Comparison of ENCODE assay signal across 6 fruit fly cellular contexts in the genomic region with DNA sequence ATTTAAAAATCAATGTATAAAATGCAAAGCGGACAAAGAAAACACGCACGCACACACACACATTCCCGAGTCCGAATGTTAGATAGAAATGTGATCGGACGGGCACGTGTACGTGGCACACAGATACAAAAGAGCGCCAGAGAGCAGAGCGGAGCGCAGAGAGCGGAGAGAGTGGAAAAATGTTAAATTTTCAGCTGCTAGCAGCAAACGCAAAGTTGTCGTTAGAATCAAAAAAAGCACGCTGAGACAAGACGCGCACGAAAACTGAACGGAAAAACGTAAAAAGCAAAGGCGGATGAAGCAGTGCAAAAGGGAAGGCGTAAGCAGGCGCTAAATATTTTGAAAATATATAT.
A peak's percentile ranks its signal among the peaks of the same experiment; 100 is the strongest.
TF ChIP-seq lines count a peak whose summit lies in the region.

No protein-coding gene starts in this region.

- no peak for TF ChIP-seq CTCF in whole organism, embryonic (GFP tag; optimal IDR thresholded peaks at IDR 0.05; lab: Kevin White, UChicago)

TF ChIP-seq in whole organism, 6 proteins besides CTCF, POLR2A, EP300 and RAD21:
- TF ChIP-seq EcR (GFP tag; optimal IDR thresholded peaks at IDR 0.05; lab: Kevin White, UChicago): no peak
- peak; percentile 95 for TF ChIP-seq Dll (optimal IDR thresholded peaks at IDR 0.05; lab: Kevin White, UChicago)
TF ChIP-seq in whole organism: peak in this region for 1.

TF ChIP-seq in whole organism, adult, 20 proteins besides CTCF, POLR2A, EP300 and RAD21 (continues in another document):
- TF ChIP-seq cnc (optimal IDR thresholded peaks at IDR 0.05; lab: Kevin White, UChicago) (no peak), tj (GFP tag; optimal IDR thresholded peaks at IDR 0.05; lab: Kevin White, UChicago) (peak; percentile 47), CG12768 (GFP tag; optimal IDR thresholded peaks at IDR 0.05; lab: Kevin White, UChicago) (peak; percentile 47), pad (GFP tag; optimal IDR thresholded peaks at IDR 0.05; lab: Kevin White, UChicago) (peak; percentile 17), CG11617 (GFP tag; optimal IDR thresholded peaks at IDR 0.05; lab: Kevin White, UChicago) (peak; percentile 1), CG7045 (GFP tag; optimal IDR thresholded peaks at IDR 0.05; lab: Kevin White, UChicago) (peak; percentile 9), CG1620 (GFP tag; optimal IDR thresholded peaks at IDR 0.05; lab: Kevin White, UChicago) (no peak), bab1 (GFP tag; optimal IDR thresholded peaks at IDR 0.05; lab: Kevin White, UChicago) (no peak), ovo (GFP tag; optimal IDR thresholded peaks at IDR 0.05; lab: Kevin White, UChicago) (no peak), kay (GFP tag; lab: Kevin White, UChicago; ENCODE audit: borderline replicate concordance) (no peak), cic (GFP tag; optimal IDR thresholded peaks at IDR 0.05; lab: Kevin White, UChicago) (peak; percentile 73), Crg-1 (GFP tag; optimal IDR thresholded peaks at IDR 0.05; lab: Kevin White, UChicago) (peak; percentile 10), Hr96 (GFP tag; optimal IDR thresholded peaks at IDR 0.05; lab: Kevin White, UChicago) (no peak), CG5204 (GFP tag; optimal IDR thresholded peaks at IDR 0.05; lab: Kevin White, UChicago) (no peak), CG33017 (tag; optimal IDR thresholded peaks at IDR 0.05; lab: Kevin White, UChicago) (peak; percentile 28), CG14711 (tag; optimal IDR thresholded peaks at IDR 0.05; lab: Kevin White, UChicago) (peak; percentile 17), Clk (GFP tag; optimal IDR thresholded peaks at IDR 0.05; lab: Kevin White, UChicago) (peak; percentile 56)

TF ChIP-seq in whole organism, embryonic, 481 proteins besides CTCF, POLR2A, EP300 and RAD21 (continues in another document):
- TF ChIP-seq CG3847 (GFP tag; IDR thresholded peaks at IDR 0.05; lab: Robert Waterston, UW): no peak
- peak; percentile 61 for TF ChIP-seq her (GFP tag; optimal IDR thresholded peaks at IDR 0.05; lab: Kevin White, UChicago)
- no peak for TF ChIP-seq Dip3 (GFP tag; optimal IDR thresholded peaks at IDR 0.05; lab: Kevin White, UChicago)
- TF ChIP-seq CG15601 (tag; optimal IDR thresholded peaks at IDR 0.05; lab: Kevin White, UChicago): no peak
- TF ChIP-seq Fer1 (GFP tag; optimal IDR thresholded peaks at IDR 0.05; lab: Kevin White, UChicago): peak; percentile 41
- no peak for TF ChIP-seq Mes4 (GFP tag; optimal IDR thresholded peaks at IDR 0.05; lab: Kevin White, UChicago)
- no peak for TF ChIP-seq gce (GFP tag; IDR thresholded peaks at IDR 0.05; lab: Robert Waterston, UW)
- TF ChIP-seq Hey (tag; optimal IDR thresholded peaks at IDR 0.05; lab: Kevin White, UChicago): peak; percentile 21
- no peak for TF ChIP-seq hth (optimal IDR thresholded peaks at IDR 0.05; lab: Kevin White, UChicago)
- peak; percentile 22 for TF ChIP-seq ERR (GFP tag; optimal IDR thresholded peaks at IDR 0.05; lab: Kevin White, UChicago)
- TF ChIP-seq CG7372 (GFP tag; IDR thresholded peaks at IDR 0.05; lab: Robert Waterston, UW): no peak
- TF ChIP-seq bsh (GFP tag; optimal IDR thresholded peaks at IDR 0.05; lab: Kevin White, UChicago): peak in 1 of 2 experiments; percentile 26
- TF ChIP-seq prd (optimal IDR thresholded peaks at IDR 0.05; lab: Kevin White, UChicago): no peak
- no peak for TF ChIP-seq prd (GFP tag; IDR thresholded peaks at IDR 0.05; lab: Robert Waterston, UW)
- peak; percentile 94 for TF ChIP-seq cg (GFP tag; optimal IDR thresholded peaks at IDR 0.05; lab: Kevin White, UChicago)
- no peak for TF ChIP-seq CG7271 (tag; optimal IDR thresholded peaks at IDR 0.05; lab: Kevin White, UChicago)
- TF ChIP-seq sqz (GFP tag; optimal IDR thresholded peaks at IDR 0.05; lab: Kevin White, UChicago): peak; percentile 66
- TF ChIP-seq CG17612 (GFP tag; IDR thresholded peaks at IDR 0.05; lab: Robert Waterston, UW): no peak

TF ChIP-seq in whole organism, prepupa, 60 proteins besides CTCF, POLR2A, EP300 and RAD21 (continues in another document):
- peak; percentile 62 for TF ChIP-seq CG6854 (GFP tag; optimal IDR thresholded peaks at IDR 0.05; lab: Kevin White, UChicago)
- peak; percentile 59 for TF ChIP-seq fd85E (GFP tag; optimal IDR thresholded peaks at IDR 0.05; lab: Kevin White, UChicago)
- TF ChIP-seq eg (GFP tag; IDR thresholded peaks at IDR 0.05; lab: Robert Waterston, UW): no peak
- peak; percentile 9 for TF ChIP-seq dac (GFP tag; optimal IDR thresholded peaks at IDR 0.05; lab: Kevin White, UChicago)
- TF ChIP-seq CG11294 (GFP tag; IDR thresholded peaks at IDR 0.05; lab: Robert Waterston, UW): no peak
- TF ChIP-seq Sox14 (GFP tag; optimal IDR thresholded peaks at IDR 0.05; lab: Kevin White, UChicago): peak; percentile 76
- TF ChIP-seq Smox (GFP tag; optimal IDR thresholded peaks at IDR 0.05; lab: Kevin White, UChicago): no peak
- TF ChIP-seq Hr38 (GFP tag; optimal IDR thresholded peaks at IDR 0.05; lab: Kevin White, UChicago): no peak
- TF ChIP-seq CG8632 (GFP tag; optimal IDR thresholded peaks at IDR 0.05; lab: Kevin White, UChicago): no peak
- TF ChIP-seq Eip75B (GFP tag; optimal IDR thresholded peaks at IDR 0.05; lab: Kevin White, UChicago): peak; percentile 14
- TF ChIP-seq CG7368 (GFP tag; optimal IDR thresholded peaks at IDR 0.05; lab: Kevin White, UChicago): no peak
- TF ChIP-seq lz (GFP tag; optimal IDR thresholded peaks at IDR 0.05; lab: Kevin White, UChicago): no peak
- peak; percentile 11 for TF ChIP-seq dsx (GFP tag; optimal IDR thresholded peaks at IDR 0.05; lab: Kevin White, UChicago; ENCODE audit: poor library complexity, severe bottlenecking)
- TF ChIP-seq OdsH (GFP tag; optimal IDR thresholded peaks at IDR 0.05; lab: Kevin White, UChicago): no peak
- peak; percentile 74 for TF ChIP-seq Eip78C (GFP tag; lab: Kevin White, UChicago)
- peak; percentile 26 for TF ChIP-seq net (GFP tag; optimal IDR thresholded peaks at IDR 0.05; lab: Kevin White, UChicago)
- TF ChIP-seq CG3919 (GFP tag; optimal IDR thresholded peaks at IDR 0.05; lab: Kevin White, UChicago): peak; percentile 3
- no peak for TF ChIP-seq Ets96B (tag; optimal IDR thresholded peaks at IDR 0.05; lab: Kevin White, UChicago)
- peak; percentile 65 for TF ChIP-seq vri (GFP tag; optimal IDR thresholded peaks at IDR 0.05; lab: Kevin White, UChicago)

TF ChIP-seq in whole organism, pupa, 21 proteins besides CTCF, POLR2A, EP300 and RAD21:
- TF ChIP-seq Pif1A (GFP tag; optimal IDR thresholded peaks at IDR 0.05; lab: Kevin White, UChicago) (peak; percentile 34), gl (tag; optimal IDR thresholded peaks at IDR 0.05; lab: Kevin White, UChicago) (no peak), CG13204 (GFP tag; optimal IDR thresholded peaks at IDR 0.05; lab: Kevin White, UChicago) (peak; percentile 8), CG14655 (GFP tag; optimal IDR thresholded peaks at IDR 0.05; lab: Kevin White, UChicago) (no peak), CG17806 (tag; optimal IDR thresholded peaks at IDR 0.05; lab: Kevin White, UChicago) (no peak), CG8301 (tag; optimal IDR thresholded peaks at IDR 0.05; lab: Kevin White, UChicago) (no peak), rn (GFP tag; IDR thresholded peaks at IDR 0.05; lab: Robert Waterston, UW) (no peak), Pif1B (GFP tag; optimal IDR thresholded peaks at IDR 0.05; lab: Kevin White, UChicago) (peak; percentile 2), Snoo (tag; optimal IDR thresholded peaks at IDR 0.05; lab: Kevin White, UChicago) (no peak)

TF ChIP-seq in whole organism, wandering third instar larva, 38 proteins besides CTCF, POLR2A, EP300 and RAD21:
- TF ChIP-seq rgr (GFP tag; optimal IDR thresholded peaks at IDR 0.05; lab: Kevin White, UChicago) (peak; percentile 45), Vsx2 (GFP tag; optimal IDR thresholded peaks at IDR 0.05; lab: Kevin White, UChicago; ENCODE audit: partially characterized antibody) (peak; percentile 93), Dif (GFP tag; optimal IDR thresholded peaks at IDR 0.05; lab: Kevin White, UChicago; ENCODE audit: partially characterized antibody) (peak; percentile 99), sage (GFP tag; optimal IDR thresholded peaks at IDR 0.05; lab: Kevin White, UChicago) (peak; percentile 59), h (GFP tag; optimal IDR thresholded peaks at IDR 0.05; lab: Kevin White, UChicago) (peak; percentile 51), Abd-B (GFP tag; optimal IDR thresholded peaks at IDR 0.05; lab: Kevin White, UChicago) (no peak), CrebA (GFP tag; optimal IDR thresholded peaks at IDR 0.05; lab: Kevin White, UChicago; ENCODE audit: borderline replicate concordance) (peak; percentile 81), Myc (optimal IDR thresholded peaks at IDR 0.05; lab: Kevin White, UChicago) (no peak), sv (GFP tag; optimal IDR thresholded peaks at IDR 0.05; lab: Kevin White, UChicago) (no peak), CG32264 (GFP tag; optimal IDR thresholded peaks at IDR 0.05; lab: Kevin White, UChicago) (peak; percentile 11), Rel (GFP tag; optimal IDR thresholded peaks at IDR 0.05; lab: Kevin White, UChicago) (peak; percentile 63), Rel (tag; optimal IDR thresholded peaks at IDR 0.05; lab: Kevin White, UChicago) (no peak), psq (GFP tag; optimal IDR thresholded peaks at IDR 0.05; lab: Kevin White, UChicago) (peak; percentile 58), dl (GFP tag; optimal IDR thresholded peaks at IDR 0.05; lab: Kevin White, UChicago; ENCODE audit: insufficient read depth in 1 of 2, partially characterized antibody in 2 of 2) (peak; percentile 95 to 98), Hr83 (GFP tag; optimal IDR thresholded peaks at IDR 0.05; lab: Kevin White, UChicago; ENCODE audit: poor library complexity, severe bottlenecking) (peak; percentile 66), HLH106 (tag; optimal IDR thresholded peaks at IDR 0.05; lab: Kevin White, UChicago) (no peak)
